Comparison of ENCODE assay signal across 2 worm cellular contexts in the genomic region with DNA sequence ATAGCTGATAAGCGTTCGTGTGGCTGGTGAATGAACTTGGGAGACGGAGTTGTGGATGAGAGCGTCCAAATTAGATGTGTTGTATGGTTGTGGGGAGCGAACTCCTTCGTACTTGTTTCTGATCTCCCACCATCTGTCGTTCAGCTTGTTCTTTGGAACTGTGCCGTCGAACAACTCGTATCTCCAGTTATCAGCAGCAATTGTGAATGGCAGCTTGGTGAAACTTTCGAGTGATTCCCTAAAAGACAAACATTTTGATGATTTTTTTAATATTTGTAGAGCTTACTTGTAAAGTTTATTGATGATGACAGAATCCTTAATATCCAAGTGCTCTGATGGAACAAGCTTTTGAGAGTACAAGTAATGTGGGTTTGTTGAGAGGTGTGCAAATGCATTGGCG.
TF ChIP-seq lines count a peak whose summit lies in the region.

No protein-coding gene starts in this region.

TF ChIP-seq in whole organism, L4 larva, 104 proteins besides CTCF, POLR2A, EP300 and RAD21:
- no peak for TF ChIP-seq pha-4 (GFP tag; IDR thresholded peaks at IDR 0.05; lab: Robert Waterston, UW)
- TF ChIP-seq pha-4 (tag; optimal IDR thresholded peaks at IDR 0.05; lab: Kevin White, UChicago): no peak
- TF ChIP-seq dmd-6 (GFP tag; IDR thresholded peaks at IDR 0.05; lab: Robert Waterston, UW): peak; percentile 50

TF ChIP-seq in whole organism, young adult, 124 proteins besides CTCF, POLR2A, EP300 and RAD21:
- TF ChIP-seq nhr-80 (tag; optimal IDR thresholded peaks at IDR 0.05; lab: Kevin White, UChicago): peak; percentile 65
- no peak for TF ChIP-seq unc-62 (GFP tag; optimal IDR thresholded peaks at IDR 0.05; lab: Kevin White, UChicago)
- no peak for TF ChIP-seq bed-2 (GFP tag; IDR thresholded peaks at IDR 0.05; lab: Robert Waterston, UW)
